Worm (Caenorhabditis elegans) whole organism, L1 larva: Measurements from ENCODE around the gene srh-222.

Experiments used
- C34B4.2 ChIP-seq: sonication (generic microtip); optimal IDR thresholded peaks from 2 replicates; lab custom pipeline; 2017; ENCODE audit warnings: mild to moderate bottlenecking, missing genetic modification characterization, missing compliant biosample characterization
- Y116A8C.19 ChIP-seq: sonication (generic microtip); optimal IDR thresholded peaks from 2 replicates; lab custom pipeline; 2016; ENCODE audit warnings: missing compliant biosample characterization, missing genetic modification characterization, borderline replicate concordance
- aha-1 ChIP-seq: fragments of 150-350 bp; optimal IDR thresholded peaks from 2 replicates; lab custom pipeline; 2014; ENCODE audit warnings: missing biosample characterization, missing genetic modification characterization
- ama-1 ChIP-seq: fragments of 150-350 bp; optimal IDR thresholded peaks from 2 replicates; lab custom pipeline; 2014
- blmp-1 ChIP-seq: fragments of 150-350 bp; optimal IDR thresholded peaks from 2 replicates; lab custom pipeline; 2014; ENCODE audit warnings: missing biosample characterization, missing genetic modification characterization
- ceh-63 ChIP-seq: fragments of 200-800 bp; sonication (Bioruptor generic); optimal IDR thresholded peaks from 2 replicates; lab custom pipeline; 2018; ENCODE audit warnings: mild to moderate bottlenecking, missing genetic modification characterization, missing compliant biosample characterization
- ceh-90 ChIP-seq: sonication (generic microtip); optimal IDR thresholded peaks from 2 replicates; lab custom pipeline; 2016; ENCODE audit warnings: missing genetic modification characterization, missing compliant biosample characterization
- ces-1 ChIP-seq: fragments of 150-350 bp; optimal IDR thresholded peaks from 2 replicates; lab custom pipeline; 2014; ENCODE audit warnings: missing biosample characterization, missing genetic modification reagents, missing genetic modification characterization
- dpl-1 ChIP-seq, 3 experiments: fragments of 150-350 bp in 2 of 3; sonication (generic microtip) in 1 of 3; optimal IDR thresholded peaks; 2 replicates each; lab custom pipeline; 2014 to 2017; ENCODE audit warnings: missing biosample characterization in 3 of 3, missing genetic modification characterization in 3 of 3, missing genetic modification reagents in 3 of 3
- egl-13 ChIP-seq: sonication (generic microtip); optimal IDR thresholded peaks from 2 replicates; lab custom pipeline; 2016; ENCODE audit warnings: missing genotype, missing genetic modification reagents, missing genetic modification characterization, missing compliant biosample characterization
- ets-5 ChIP-seq: fragments of 200-800 bp; sonication (Bioruptor generic); IDR thresholded peaks from 2 replicates; pipeline ENCODE4 v1.3.6; 2022; ENCODE audit warnings: missing genetic modification characterization, missing compliant biosample characterization
- fkh-10 ChIP-seq: sonication (generic microtip); optimal IDR thresholded peaks from 2 replicates; lab custom pipeline; 2017; ENCODE audit warnings: missing biosample characterization, missing genetic modification reagents, missing genetic modification characterization
- hlh-4 ChIP-seq: sonication (generic microtip); optimal IDR thresholded peaks from 2 replicates; lab custom pipeline; 2016; ENCODE audit warnings: mild to moderate bottlenecking, missing genetic modification characterization, missing compliant biosample characterization
- hpl-2 ChIP-seq: fragments of 150-350 bp; optimal IDR thresholded peaks from 2 replicates; lab custom pipeline; 2014; ENCODE audit warnings: missing biosample characterization, missing genetic modification reagents, missing genetic modification characterization
- isw-1 ChIP-seq: fragments of 200-800 bp; sonication (Bioruptor generic); IDR thresholded peaks from 2 replicates; pipeline ENCODE4 v1.3.6; 2022; ENCODE audit warnings: missing genetic modification characterization, missing compliant biosample characterization
- lin-13 ChIP-seq: fragments of 150-350 bp; optimal IDR thresholded peaks from 2 replicates; lab custom pipeline; 2014; ENCODE audit warnings: missing biosample characterization, missing genetic modification reagents, missing genetic modification characterization
- lin-14 ChIP-seq: fragments of 200-800 bp; sonication (Bioruptor generic); optimal IDR thresholded peaks from 2 replicates; lab custom pipeline; 2018; ENCODE audit warnings: mild to moderate bottlenecking, missing genetic modification characterization, moderate library complexity, missing compliant biosample characterization
- lin-15B ChIP-seq: fragments of 150-350 bp; sonication (generic microtip); optimal IDR thresholded peaks from 3 replicates; lab custom pipeline; 2014; ENCODE audit warnings: missing biosample characterization, missing genetic modification characterization
- lin-35 ChIP-seq, 2 experiments: fragments of 150-350 bp; optimal IDR thresholded peaks; 2 replicates each; lab custom pipeline; 2014; ENCODE audit warnings: missing biosample characterization in 2 of 2, missing genetic modification characterization in 2 of 2, missing genetic modification reagents in 2 of 2
- lin-39 ChIP-seq: fragments of 150-350 bp; optimal IDR thresholded peaks from 2 replicates; lab custom pipeline; 2014; ENCODE audit warnings: missing biosample characterization, missing genetic modification reagents, missing genetic modification characterization
- mep-1 ChIP-seq: fragments of 150-350 bp; optimal IDR thresholded peaks from 2 replicates; lab custom pipeline; 2014; ENCODE audit warnings: missing biosample characterization, missing genetic modification characterization
- nhr-11 ChIP-seq: fragments of 150-350 bp; optimal IDR thresholded peaks from 2 replicates; lab custom pipeline; 2014; ENCODE audit warnings: missing biosample characterization, missing genetic modification characterization
- nhr-19 ChIP-seq: fragments of 200-800 bp; sonication (Bioruptor generic); conservative IDR thresholded peaks from 2 replicates; pipeline ENCODE4 v1.3.6; 2022; ENCODE audit warnings: missing genetic modification characterization, missing compliant biosample characterization
- nhr-71 ChIP-seq: sonication (generic microtip); optimal IDR thresholded peaks from 2 replicates; lab custom pipeline; 2016; ENCODE audit warnings: mild to moderate bottlenecking, missing genetic modification characterization, moderate library complexity, missing compliant biosample characterization
- nhr-77 ChIP-seq: fragments of 150-350 bp; optimal IDR thresholded peaks from 2 replicates; lab custom pipeline; 2014; ENCODE audit warnings: missing biosample characterization, missing genetic modification characterization
- nhr-84 ChIP-seq: sonication (generic microtip); optimal IDR thresholded peaks from 2 replicates; lab custom pipeline; 2017; ENCODE audit warnings: missing biosample characterization, missing genetic modification characterization
- pag-3 ChIP-seq: sonication (generic microtip); optimal IDR thresholded peaks from 2 replicates; lab custom pipeline; 2017; ENCODE audit warnings: missing genetic modification characterization, mild to moderate bottlenecking, missing compliant biosample characterization, antibody characterized with exemption, borderline replicate concordance; ENCODE audit not compliant: insufficient read depth
- rnt-1 ChIP-seq: sonication (generic microtip); optimal IDR thresholded peaks from 2 replicates; lab custom pipeline; 2016; ENCODE audit warnings: mild to moderate bottlenecking, missing genetic modification characterization, moderate library complexity, missing compliant biosample characterization
- snu-23 ChIP-seq: sonication (generic microtip); optimal IDR thresholded peaks from 2 replicates; lab custom pipeline; 2016; ENCODE audit warnings: missing genetic modification characterization, missing compliant biosample characterization
- sup-37 ChIP-seq: fragments of 200-800 bp; sonication (Bioruptor generic); optimal IDR thresholded peaks from 2 replicates; lab custom pipeline; 2018; ENCODE audit warnings: mild to moderate bottlenecking, missing genetic modification characterization, missing compliant biosample characterization
- tbx-2 ChIP-seq: sonication (generic microtip); optimal IDR thresholded peaks from 2 replicates; lab custom pipeline; 2016; ENCODE audit warnings: missing genetic modification characterization, missing compliant biosample characterization
- tlp-1 ChIP-seq: fragments of 150-350 bp; optimal IDR thresholded peaks from 2 replicates; lab custom pipeline; 2014; ENCODE audit warnings: missing biosample characterization, missing genetic modification characterization
- unc-130 ChIP-seq: fragments of 150-350 bp; optimal IDR thresholded peaks from 2 replicates; lab custom pipeline; 2017; ENCODE audit warnings: missing biosample characterization, missing genetic modification characterization, inconsistent platforms
- unc-30 ChIP-seq: sonication (generic microtip); optimal IDR thresholded peaks from 2 replicates; lab custom pipeline; 2017; ENCODE audit warnings: missing biosample characterization, missing genetic modification characterization
- vab-15 ChIP-seq: sonication (generic microtip); optimal IDR thresholded peaks from 2 replicates; lab custom pipeline; 2017; ENCODE audit warnings: missing genotype, mild to moderate bottlenecking, missing genetic modification characterization, missing compliant biosample characterization
- zip-4 ChIP-seq: fragments of 200-800 bp; sonication (Bioruptor generic); optimal IDR thresholded peaks from 2 replicates; lab custom pipeline; 2018; ENCODE audit warnings: mild to moderate bottlenecking, missing genetic modification characterization, moderate library complexity, missing compliant biosample characterization
- ztf-11 ChIP-seq, 2 experiments: sonication (generic microtip); optimal IDR thresholded peaks; 2 replicates each; lab custom pipeline; 2016 to 2017; ENCODE audit warnings: missing genetic modification characterization in 2 of 2, missing biosample characterization in 1 of 2, missing compliant biosample characterization in 1 of 2
- ztf-4 ChIP-seq: fragments of 150-350 bp; optimal IDR thresholded peaks from 2 replicates; lab custom pipeline; 2014; ENCODE audit warnings: missing biosample characterization, missing genetic modification characterization

srh-222 gene

ce11 chrIV:3977965-3978523 lies 1.6 kb upstream of the srh-222 start, which contains the start of gene srh-220:
Gene srh-220 (minus strand): TSS chrIV:3978015.
- TF ChIP-seq C34B4.2 (tag; lab: Kevin White, UChicago) (no peak), Y116A8C.19 (tag; lab: Kevin White, UChicago) (no peak), mep-1 (tag; lab: Kevin White, UChicago) (no peak), lin-39 (tag; lab: Kevin White, UChicago) (no peak), lin-35 (GFP tag; optimal IDR thresholded peaks at IDR 0.05; lab: Kevin White, UChicago) (no peak), dpl-1 (GFP tag; optimal IDR thresholded peaks at IDR 0.05; lab: Kevin White, UChicago) (no peak), ceh-90 (tag; lab: Kevin White, UChicago) (no peak), lin-15B (no peak), fkh-10 (GFP tag; lab: Kevin White, UChicago) (no peak), rnt-1 (tag; lab: Kevin White, UChicago) (no peak), hpl-2 (GFP tag; lab: Kevin White, UChicago) (no peak), nhr-19 (GFP tag; lab: Robert Waterston, UW) (no peak)

ce11 chrIV:3981601-3982000 lies 2.0 kb downstream of the srh-222 start, which contains the start of gene srh-223:
Gene srh-223 (plus strand): TSS chrIV:3981901.
- no peak for TF ChIP-seq aha-1
- TF ChIP-seq lin-14 (GFP tag; lab: Kevin White, UChicago), result no peak
- TF ChIP-seq ztf-4 (tag; lab: Kevin White, UChicago), result no peak
- TF ChIP-seq ceh-90 (tag; lab: Kevin White, UChicago), result no peak
- no peak for TF ChIP-seq zip-4 (GFP tag; lab: Kevin White, UChicago)
- no peak for TF ChIP-seq tlp-1
- TF ChIP-seq ztf-11 (tag; optimal IDR thresholded peaks at IDR 0.05; lab: Kevin White, UChicago), result no peak
- TF ChIP-seq ets-5 (GFP tag; lab: Robert Waterston, UW), result no peak
- TF ChIP-seq tbx-2 (tag; lab: Kevin White, UChicago), result no peak
- no peak for TF ChIP-seq unc-30
- no peak for TF ChIP-seq egl-13 (tag; lab: Kevin White, UChicago)
- no peak for TF ChIP-seq hlh-4 (tag; lab: Kevin White, UChicago)
- TF ChIP-seq ceh-63 (GFP tag; lab: Kevin White, UChicago), result no peak
- no peak for TF ChIP-seq nhr-77 (tag; lab: Kevin White, UChicago)
- no peak for TF ChIP-seq lin-13 (GFP tag; lab: Kevin White, UChicago)
- TF ChIP-seq pag-3 (tag; lab: Kevin White, UChicago), result no peak
- TF ChIP-seq sup-37 (GFP tag; lab: Kevin White, UChicago), result no peak

ce11 chrIV:3988132-3988531 lies 8.5 kb downstream of the srh-222 start:
- TF ChIP-seq C34B4.2 (tag; lab: Kevin White, UChicago) (no peak), unc-130 (tag; lab: Kevin White, UChicago) (no peak), ztf-4 (tag; lab: Kevin White, UChicago) (no peak), Y116A8C.19 (tag; lab: Kevin White, UChicago) (no peak), nhr-77 (tag; lab: Kevin White, UChicago) (no peak), egl-13 (tag; lab: Kevin White, UChicago) (no peak), blmp-1 (no peak), vab-15 (no peak), sup-37 (GFP tag; lab: Kevin White, UChicago) (no peak), nhr-84 (tag; lab: Kevin White, UChicago) (no peak), nhr-11 (tag; lab: Kevin White, UChicago) (no peak), snu-23 (no peak), ces-1 (GFP tag; lab: Kevin White, UChicago) (no peak), ztf-11 (tag; optimal IDR thresholded peaks at IDR 0.05; lab: Kevin White, UChicago) (no peak), ama-1 (lab: Kevin White, UChicago) (no peak), nhr-71 (no peak), fkh-10 (GFP tag; lab: Kevin White, UChicago) (no peak), lin-14 (GFP tag; lab: Kevin White, UChicago) (no peak), lin-39 (tag; lab: Kevin White, UChicago) (no peak), isw-1 (no peak)
- TF ChIP-seq, all 84 proteins: peak for 0
